Worm (Caenorhabditis elegans): Measurements from ENCODE around the gene F40G9.6.

F40G9.6 gene

ce11 chrIII:177715-178114 is 1.6 kb upstream of the F40G9.6 start, which contains the start of gene F40G9.14:
TSS of gene F40G9.14 (minus strand) at chrIII:177815.
- TF ChIP-seq unc-130 (tag; optimal IDR thresholded peaks at IDR 0.05) (no peak), nhr-12 (tag; optimal IDR thresholded peaks at IDR 0.05) (no peak), nhr-237 (tag; optimal IDR thresholded peaks at IDR 0.05) (no peak), tlp-1 (tag; optimal IDR thresholded peaks at IDR 0.05) (no peak), nhr-77 (tag; optimal IDR thresholded peaks at IDR 0.05) (no peak), snpc-4 (tag; optimal IDR thresholded peaks at IDR 0.05) (no peak), fkh-8 (tag; optimal IDR thresholded peaks at IDR 0.05) (no peak)

ce11 chrIII:178126-178525 is 1.2 kb upstream of the F40G9.6 start:
- TF ChIP-seq alr-1 (tag; optimal IDR thresholded peaks at IDR 0.05; ENCODE audit: borderline replicate concordance) (no peak), Y116A8C.19 (tag; optimal IDR thresholded peaks at IDR 0.05; ENCODE audit: borderline replicate concordance) (no peak), hlh-17 (GFP tag; optimal IDR thresholded peaks at IDR 0.05; ENCODE audit: borderline replicate concordance) (no peak), efl-3 (GFP tag; optimal IDR thresholded peaks at IDR 0.05) (no peak), zag-1 (tag; optimal IDR thresholded peaks at IDR 0.05) (no peak), unc-86 (tag; optimal IDR thresholded peaks at IDR 0.05) (no peak), elt-2 (tag; optimal IDR thresholded peaks at IDR 0.05) (no peak), swsn-7 (tag; optimal IDR thresholded peaks at IDR 0.05) (no peak), ceh-8 (GFP tag; optimal IDR thresholded peaks at IDR 0.05) (no peak), mep-1 (tag; optimal IDR thresholded peaks at IDR 0.05) (no peak), sptf-1 (tag; optimal IDR thresholded peaks at IDR 0.05) (no peak)

- no peak for TF ChIP-seq efl-1 (optimal IDR thresholded peaks at IDR 0.05)
- no peak for TF ChIP-seq efl-1 (GFP tag; optimal IDR thresholded peaks at IDR 0.05 in 1 of 2)
- TF ChIP-seq pag-3 (tag; optimal IDR thresholded peaks at IDR 0.05; ENCODE audit: borderline replicate concordance, insufficient read depth), result no peak
- no peak for TF ChIP-seq ceh-63 (GFP tag; optimal IDR thresholded peaks at IDR 0.05)
- no peak for TF ChIP-seq C16A3.4 (tag; optimal IDR thresholded peaks at IDR 0.05)
- TF ChIP-seq skn-1 (tag; optimal IDR thresholded peaks at IDR 0.05), result no peak
- TF ChIP-seq ceh-82 (tag; optimal IDR thresholded peaks at IDR 0.05), result no peak
- TF ChIP-seq snpc-4 (tag; optimal IDR thresholded peaks at IDR 0.05), result no peak
- no peak for TF ChIP-seq aha-1 (tag; optimal IDR thresholded peaks at IDR 0.05)
- no peak for TF ChIP-seq C34B4.2 (tag; optimal IDR thresholded peaks at IDR 0.05)
- TF ChIP-seq nhr-90 (tag; optimal IDR thresholded peaks at IDR 0.05; ENCODE audit: poor library complexity), result no peak
- no peak for TF ChIP-seq vab-15 (tag; optimal IDR thresholded peaks at IDR 0.05)
- TF ChIP-seq lir-3 (tag; optimal IDR thresholded peaks at IDR 0.05; ENCODE audit: poor library complexity), result no peak
- TF ChIP-seq ztf-11 (tag; optimal IDR thresholded peaks at IDR 0.05), result no peak
- TF ChIP-seq F16B12.6 (tag; optimal IDR thresholded peaks at IDR 0.05), result no peak
- TF ChIP-seq nhr-11 (tag; optimal IDR thresholded peaks at IDR 0.05), result no peak
Measured at ce11 chrIII:180963-181362, 1.6 kb downstream of the F40G9.6 start, which contains the start of gene F40G9.5. TSS of gene F40G9.5 (plus strand) at chrIII:181263.

- TF ChIP-seq pax-3 (tag; optimal IDR thresholded peaks at IDR 0.05) (no peak), hpl-2 (GFP tag; optimal IDR thresholded peaks at IDR 0.05) (no peak), aha-1 (tag; optimal IDR thresholded peaks at IDR 0.05) (no peak), unc-62 (GFP tag; optimal IDR thresholded peaks at IDR 0.05) (no peak), blmp-1 (tag; optimal IDR thresholded peaks at IDR 0.05) (no peak), nhr-76 (tag; optimal IDR thresholded peaks at IDR 0.05) (no peak), mep-1 (tag; optimal IDR thresholded peaks at IDR 0.05) (no peak), nhr-20 (tag; optimal IDR thresholded peaks at IDR 0.05) (no peak), jun-1 (tag; optimal IDR thresholded peaks at IDR 0.05) (no peak), sup-37 (GFP tag; optimal IDR thresholded peaks at IDR 0.05) (no peak)
Measured at ce11 chrIII:182080-182479, 2.7 kb downstream of the F40G9.6 start, which contains the start of gene F40G9.15. TSS of gene F40G9.15 (plus strand) at chrIII:182380.
